Fruit fly (Drosophila melanogaster) whole organism, prepupa: ENCODE measurements around the gene Rpn7.

Source experiments
- CG11902 ChIP-seq: fragments of 200-800 bp; sonication (Bioruptor generic); optimal IDR thresholded peaks from 3 replicates; lab custom pipeline; 2016; ENCODE audit warnings: missing biosample characterization, missing genetic modification characterization
- CG6163 ChIP-seq: fragments of 200-800 bp; sonication (Bioruptor generic); IDR thresholded peaks from 3 replicates; pipeline ENCODE4 v1.3.6; 2022; ENCODE audit warnings: missing biosample characterization, missing genetic modification characterization
- CG6854 ChIP-seq: fragments of 200-800 bp; sonication (Bioruptor generic); optimal IDR thresholded peaks from 2 replicates; lab custom pipeline; 2017; ENCODE audit warnings: missing biosample characterization, mild to moderate bottlenecking, missing genetic modification characterization

DNA sequence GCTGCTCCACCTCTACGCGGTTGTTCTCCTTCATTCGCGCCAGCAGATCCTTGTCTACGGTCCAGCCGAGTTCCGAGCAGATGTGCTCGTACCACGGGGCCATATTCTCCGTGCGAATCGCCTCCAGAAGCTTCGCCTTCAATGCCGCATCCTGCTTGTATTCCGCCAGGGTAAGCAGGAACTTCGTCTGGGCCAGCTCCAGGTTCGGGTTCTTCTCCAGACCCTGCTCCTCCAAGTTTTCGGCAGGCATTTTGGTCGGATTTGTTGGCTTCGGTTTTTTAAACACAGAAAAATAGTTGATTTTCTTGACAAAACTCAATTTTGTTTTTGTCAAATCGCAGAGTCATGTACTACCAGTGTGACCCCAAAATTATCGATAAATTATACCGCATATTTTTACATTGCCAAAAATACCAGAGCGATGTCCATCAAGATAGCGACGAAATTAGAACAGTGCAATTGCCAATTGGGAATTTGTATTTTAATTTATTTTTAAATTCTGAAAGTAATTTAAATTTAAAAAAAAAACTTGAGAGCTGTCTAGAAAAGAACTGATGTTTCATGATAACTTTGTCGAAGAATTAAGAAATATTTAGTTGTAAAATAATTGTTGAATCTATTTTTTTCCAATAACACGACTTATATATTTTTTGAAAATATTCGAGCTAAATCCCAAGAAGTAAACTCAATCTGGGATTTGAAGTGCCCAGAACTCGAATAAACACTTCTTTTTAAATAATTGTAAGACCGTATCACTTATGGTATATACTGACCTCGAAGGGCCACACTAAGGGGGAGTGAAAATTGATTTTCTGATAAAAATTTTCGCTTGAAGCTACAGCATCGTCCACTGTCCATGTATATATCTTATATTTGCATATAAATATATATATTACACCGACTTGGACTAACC is at the start of gene Rpn7, which contains the start of gene AP-2mu:
- TF ChIP-seq CG6163 (GFP tag; lab: Robert Waterston, UW), result no peak
- no peak for TF ChIP-seq CG11902
- TF ChIP-seq CG6854, result no peak
